Worm (Caenorhabditis elegans) whole organism, mixed stage, embryonic: ENCODE results near the gene kin-33.
A peak's percentile ranks its signal among the peaks of the same experiment; 100 is the strongest.
"Not testable (repeated sequence)": the region's sequence is repeated elsewhere in the genome, so short reads cannot be mapped to it uniquely, and the experiment has no call there.

ENCODE experiments used
- bed-3 ChIP-seq: fragments of 200-800 bp; sonication (Bioruptor generic); optimal IDR thresholded peaks from 3 replicates; lab custom pipeline; 2018; ENCODE audit warnings: mild to moderate bottlenecking, missing genetic modification characterization, moderate library complexity, missing compliant biosample characterization
- blmp-1 ChIP-seq: fragments of 150-350 bp; optimal IDR thresholded peaks from 2 replicates; lab custom pipeline; 2014; ENCODE audit warnings: missing biosample characterization, missing genetic modification characterization
- ceh-39 ChIP-seq: fragments of 150-350 bp; optimal IDR thresholded peaks from 2 replicates; lab custom pipeline; 2014; ENCODE audit warnings: missing biosample characterization, missing genetic modification characterization
- ceh-43 ChIP-seq: fragments of 200-800 bp; sonication (Bioruptor generic); optimal IDR thresholded peaks from 2 replicates; lab custom pipeline; 2018; ENCODE audit warnings: mild to moderate bottlenecking, missing genetic modification characterization, moderate library complexity, missing compliant biosample characterization
- ceh-83 ChIP-seq: fragments of 200-800 bp; sonication (Bioruptor generic); optimal IDR thresholded peaks from 2 replicates; lab custom pipeline; 2018; ENCODE audit warnings: mild to moderate bottlenecking, missing genetic modification characterization, missing compliant biosample characterization
- ces-1 ChIP-seq: fragments of 150-350 bp; optimal IDR thresholded peaks from 2 replicates; lab custom pipeline; 2014; ENCODE audit warnings: missing biosample characterization, missing genetic modification reagents, missing genetic modification characterization
- cnd-1 ChIP-seq: fragments of 200-800 bp; sonication (Bioruptor generic); optimal IDR thresholded peaks from 2 replicates; lab custom pipeline; 2018; ENCODE audit warnings: mild to moderate bottlenecking, missing genetic modification characterization, missing compliant biosample characterization
- drap-1 ChIP-seq: fragments of 200-800 bp; sonication (Bioruptor generic); optimal IDR thresholded peaks from 3 replicates; lab custom pipeline; 2018; ENCODE audit warnings: mild to moderate bottlenecking, missing genetic modification characterization, missing compliant biosample characterization
- elt-1 ChIP-seq: sonication (generic microtip); optimal IDR thresholded peaks from 2 replicates; lab custom pipeline; 2017; ENCODE audit warnings: missing genetic modification characterization, mild to moderate bottlenecking, missing compliant biosample characterization, antibody characterized with exemption, moderate library complexity, borderline replicate concordance; ENCODE audit not compliant: insufficient read depth
- elt-3 ChIP-seq: fragments of 150-350 bp; optimal IDR thresholded peaks from 2 replicates; lab custom pipeline; 2014; ENCODE audit warnings: missing biosample characterization, missing genetic modification characterization
- flh-1 ChIP-seq: fragments of 200-800 bp; sonication (Bioruptor generic); optimal IDR thresholded peaks from 2 replicates; lab custom pipeline; 2018; ENCODE audit warnings: mild to moderate bottlenecking, missing genetic modification characterization, moderate library complexity, missing compliant biosample characterization
- ham-2 ChIP-seq: fragments of 200-800 bp; sonication (Bioruptor generic); optimal IDR thresholded peaks from 2 replicates; lab custom pipeline; 2018; ENCODE audit warnings: mild to moderate bottlenecking, missing genetic modification characterization, missing compliant biosample characterization
- hlh-1 ChIP-seq: fragments of 150-350 bp; optimal IDR thresholded peaks from 2 replicates; lab custom pipeline; 2014; ENCODE audit warnings: missing biosample characterization, missing genetic modification reagents, missing genetic modification characterization
- lsy-2 ChIP-seq: fragments of 150-350 bp; optimal IDR thresholded peaks from 2 replicates; lab custom pipeline; 2014; ENCODE audit warnings: missing biosample characterization, missing genetic modification characterization
- mab-5 ChIP-seq: fragments of 150-350 bp; optimal IDR thresholded peaks from 2 replicates; lab custom pipeline; 2014; ENCODE audit warnings: missing biosample characterization, missing genetic modification characterization
- mep-1 ChIP-seq: fragments of 150-350 bp; optimal IDR thresholded peaks from 2 replicates; lab custom pipeline; 2017; ENCODE audit warnings: missing biosample characterization, missing genetic modification reagents, missing genetic modification characterization, inconsistent platforms
- nhr-12 ChIP-seq: fragments of 150-350 bp; optimal IDR thresholded peaks from 2 replicates; lab custom pipeline; 2014; ENCODE audit warnings: missing biosample characterization, missing genetic modification characterization
- nhr-2 ChIP-seq: fragments of 150-350 bp; optimal IDR thresholded peaks from 2 replicates; lab custom pipeline; 2014; ENCODE audit warnings: missing biosample characterization, missing genetic modification characterization
- nhr-237 ChIP-seq: fragments of 150-350 bp; optimal IDR thresholded peaks from 2 replicates; lab custom pipeline; 2014; ENCODE audit warnings: missing biosample characterization, missing genetic modification characterization
- pha-4 ChIP-seq: fragments of 150-350 bp; optimal IDR thresholded peaks from 2 replicates; lab custom pipeline; 2018; ENCODE audit warnings: missing biosample characterization, missing genetic modification reagents, missing genetic modification characterization
- sem-2 ChIP-seq: fragments of 200-800 bp; sonication (Bioruptor generic); optimal IDR thresholded peaks from 2 replicates; lab custom pipeline; 2018; ENCODE audit warnings: mild to moderate bottlenecking, missing genetic modification characterization, missing compliant biosample characterization
- snpc-4 ChIP-seq: fragments of 150-350 bp; optimal IDR thresholded peaks from 2 replicates; lab custom pipeline; 2014; ENCODE audit warnings: missing biosample characterization, missing genetic modification characterization
- sptf-1 ChIP-seq: sonication (generic microtip); optimal IDR thresholded peaks from 2 replicates; lab custom pipeline; 2017; ENCODE audit warnings: mild to moderate bottlenecking, missing genetic modification characterization, moderate library complexity, missing compliant biosample characterization
- unc-39 ChIP-seq: fragments of 150-350 bp; optimal IDR thresholded peaks from 2 replicates; lab custom pipeline; 2014; ENCODE audit warnings: missing biosample characterization, missing genetic modification characterization
- unc-62 ChIP-seq: fragments of 150-350 bp; optimal IDR thresholded peaks from 2 replicates; lab custom pipeline; 2014; ENCODE audit warnings: missing biosample characterization, missing genetic modification reagents, missing genetic modification characterization
- zip-8 ChIP-seq: fragments of 150-350 bp; optimal IDR thresholded peaks from 2 replicates; lab custom pipeline; 2014; ENCODE audit warnings: missing biosample characterization, missing genetic modification characterization
- ztf-11 ChIP-seq: fragments of 150-350 bp; optimal IDR thresholded peaks from 2 replicates; lab custom pipeline; 2014; ENCODE audit warnings: missing biosample characterization, missing genetic modification characterization

kin-33 gene

ce11 chrV:216847-217246 lies 17.6 kb downstream of the kin-33 start, which contains the start of gene srh-78:
Gene srh-78, plus strand, starts transcription at chrV:217147.
- TF ChIP-seq ham-2 (no peak), unc-62 (GFP tag; lab: Kevin White, UChicago) (no peak), bed-3 (GFP tag; lab: Kevin White, UChicago) (no peak), mab-5 (tag; lab: Kevin White, UChicago) (no peak), hlh-1 (tag; lab: Kevin White, UChicago) (no peak), zip-8 (no peak), ztf-11 (tag; lab: Kevin White, UChicago) (no peak), elt-1 (tag; lab: Kevin White, UChicago) (no peak), cnd-1 (tag; lab: Kevin White, UChicago) (no peak), blmp-1 (tag; lab: Kevin White, UChicago) (no peak), ceh-83 (GFP tag; lab: Kevin White, UChicago) (no peak), sem-2 (GFP tag; lab: Kevin White, UChicago) (no peak), lsy-2 (no peak), drap-1 (no peak), sptf-1 (tag; lab: Kevin White, UChicago) (no peak)

DNA sequence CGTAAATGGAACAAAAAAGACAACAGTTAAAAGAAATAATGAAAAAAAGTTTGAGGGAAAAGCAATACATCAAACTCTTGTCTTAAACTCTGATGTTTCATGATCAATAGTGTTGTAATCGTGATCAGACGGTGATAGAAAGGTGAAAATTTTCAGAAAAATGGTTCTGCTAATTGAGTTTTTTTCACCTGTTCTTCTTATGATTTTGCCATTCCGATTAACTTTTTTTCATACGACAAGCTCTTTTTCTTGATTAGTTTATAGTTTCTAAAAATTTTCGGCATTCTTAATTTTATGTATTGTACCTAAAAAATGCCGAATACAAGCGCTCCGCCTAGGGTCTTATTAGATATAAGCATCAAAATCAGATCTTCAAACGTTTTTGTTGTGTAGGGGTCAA lies 18.8 kb downstream of the kin-33 start:
- TF ChIP-seq ceh-39 (tag; lab: Kevin White, UChicago), result no peak
- no peak for TF ChIP-seq elt-1 (tag; lab: Kevin White, UChicago)
- TF ChIP-seq mab-5 (tag; lab: Kevin White, UChicago), result no peak
- TF ChIP-seq mep-1 (tag; lab: Kevin White, UChicago), result no peak
- no peak for TF ChIP-seq flh-1 (GFP tag; lab: Kevin White, UChicago)
- no peak for TF ChIP-seq pha-4 (tag; lab: Kevin White, UChicago)

DNA sequence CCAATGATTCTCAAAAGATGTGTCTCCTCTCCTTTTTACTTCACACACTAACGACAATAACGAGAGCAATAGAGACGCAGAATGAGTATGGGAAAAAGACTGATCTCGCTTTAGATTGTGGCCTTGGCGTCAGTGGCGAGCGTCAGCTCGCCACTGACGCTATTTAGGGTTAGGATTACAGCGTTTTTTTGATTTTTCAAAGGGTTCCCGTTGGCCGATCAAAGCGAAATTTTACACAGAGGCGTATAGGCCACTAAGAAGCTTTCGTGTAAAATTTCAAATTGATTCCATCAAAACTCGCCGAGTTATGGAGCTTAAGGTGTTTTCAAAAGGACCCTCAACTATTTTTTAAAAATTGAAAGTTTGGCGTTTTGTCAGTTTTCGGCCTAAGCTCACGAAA lies 21.8 kb downstream of the kin-33 start, which contains the start of gene DC2.5:
Gene DC2.5 (minus strand): TSS at position 101 of the 400 bp plus-strand sequence.
- not testable (repeated sequence) for TF ChIP-seq elt-3; ceh-83 (GFP tag; lab: Kevin White, UChicago); blmp-1 (tag; lab: Kevin White, UChicago)

DNA sequence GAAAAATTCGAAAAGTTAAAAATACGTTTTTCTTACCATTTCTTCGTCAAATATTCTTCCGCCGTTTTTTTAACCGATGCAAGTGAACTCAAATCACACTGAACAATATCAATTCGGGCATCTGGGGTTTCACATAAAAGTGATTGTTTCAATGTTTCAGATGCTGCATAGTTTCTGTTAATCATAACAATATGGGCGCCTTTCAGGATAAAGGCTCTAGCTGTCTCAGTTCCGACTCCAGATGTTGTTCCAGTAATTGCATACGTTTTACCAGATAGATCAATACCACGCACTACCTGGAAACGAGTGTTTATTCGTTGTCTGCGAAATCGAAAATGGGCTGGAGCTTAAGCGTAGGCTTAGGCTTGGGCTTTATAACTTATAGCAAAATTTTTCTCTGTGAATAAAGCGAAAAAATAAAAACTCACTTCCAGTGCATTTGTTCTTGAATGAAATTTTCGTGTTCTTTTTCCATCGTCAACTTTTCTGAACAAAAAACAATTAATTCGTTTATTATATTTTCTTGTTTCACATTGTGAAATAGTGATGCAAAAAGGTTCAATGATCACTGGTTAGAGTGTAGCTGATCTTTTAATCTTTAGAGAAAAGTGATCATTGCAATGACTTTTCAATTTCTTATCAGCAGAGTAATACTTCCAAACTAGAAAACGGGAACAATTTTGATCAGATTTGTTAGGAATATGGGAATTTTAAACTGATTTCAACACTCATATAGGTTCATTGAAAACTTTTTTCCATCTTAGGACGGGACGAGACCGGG lies 22.9 kb downstream of the kin-33 start:
- TF ChIP-seq nhr-2 (tag; lab: Kevin White, UChicago) (no peak), ceh-39 (tag; lab: Kevin White, UChicago) (no peak), ceh-43 (GFP tag; lab: Kevin White, UChicago) (no peak), nhr-12 (tag; lab: Kevin White, UChicago) (no peak), sptf-1 (tag; lab: Kevin White, UChicago) (no peak), unc-62 (GFP tag; lab: Kevin White, UChicago) (no peak), ces-1 (no peak), zip-8 (no peak)

DNA sequence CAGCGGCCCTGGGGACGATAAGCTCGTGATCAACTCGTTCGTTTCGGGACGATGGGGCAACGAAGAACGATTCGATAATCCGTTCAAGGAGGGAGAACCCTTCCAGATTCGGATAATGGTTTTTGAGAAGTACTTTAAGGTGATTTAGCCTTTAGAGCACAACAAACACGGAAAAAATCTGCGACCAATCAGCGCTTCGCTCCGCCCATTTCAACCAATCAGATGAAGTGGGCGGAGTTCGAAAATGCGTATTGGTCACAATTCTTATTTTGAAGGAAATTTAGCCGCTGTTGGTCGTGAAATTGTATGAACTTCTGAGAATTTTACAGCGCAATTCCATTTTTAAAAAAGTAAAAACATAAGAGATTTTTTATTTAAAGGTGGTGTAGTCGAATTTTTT lies 27.7 kb downstream of the kin-33 start:
- TF ChIP-seq ceh-39 (tag; lab: Kevin White, UChicago) (no peak), snpc-4 (tag; lab: Kevin White, UChicago) (no peak), blmp-1 (tag; lab: Kevin White, UChicago) (no peak), nhr-237 (no peak), unc-39 (no peak), elt-1 (tag; lab: Kevin White, UChicago) (no peak)

DNA sequence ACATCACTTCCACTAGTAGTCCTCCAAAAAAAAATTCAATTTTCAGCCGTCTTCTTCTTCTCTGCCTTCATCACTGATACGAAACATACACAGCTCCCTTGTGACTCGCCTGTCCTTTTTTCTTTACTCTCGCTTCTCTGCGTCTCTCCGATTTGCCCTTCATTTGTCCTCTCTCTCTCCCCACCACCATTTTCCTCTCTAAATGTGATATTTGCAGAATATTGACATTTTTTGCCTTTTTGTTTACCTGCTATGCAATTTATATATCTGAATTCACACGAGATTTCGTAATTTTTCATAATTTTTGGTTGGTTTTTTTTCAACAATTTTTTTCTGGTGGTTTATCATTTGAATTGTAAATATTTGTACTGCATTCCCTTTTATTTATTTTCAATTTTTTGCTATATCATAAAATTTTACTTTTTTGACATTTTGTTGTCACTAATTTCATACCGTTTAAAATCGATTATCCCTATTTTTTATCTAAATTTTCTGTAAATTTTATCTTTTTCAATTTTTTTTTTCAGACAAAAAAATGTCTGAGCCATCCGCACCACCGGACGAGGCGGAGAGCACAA lies 30.5 kb downstream of the kin-33 start, which contains the start of gene lec-12:
Gene lec-12 (plus strand): TSS at position 528 of the 578 bp plus-strand sequence.
- TF ChIP-seq elt-1 (tag; lab: Kevin White, UChicago) (no peak), ces-1 (peak; percentile 30)
